Worm (Caenorhabditis elegans) whole organism, dauer: ENCODE results near the gene C24D10.5.

Experiments used
- unc-62 ChIP-seq: sonication (generic microtip); optimal IDR thresholded peaks from 2 replicates; lab custom pipeline; 2017; ENCODE audit warnings: missing biosample characterization, missing genetic modification reagents, missing genetic modification characterization

Gene C24D10.5

DNA sequence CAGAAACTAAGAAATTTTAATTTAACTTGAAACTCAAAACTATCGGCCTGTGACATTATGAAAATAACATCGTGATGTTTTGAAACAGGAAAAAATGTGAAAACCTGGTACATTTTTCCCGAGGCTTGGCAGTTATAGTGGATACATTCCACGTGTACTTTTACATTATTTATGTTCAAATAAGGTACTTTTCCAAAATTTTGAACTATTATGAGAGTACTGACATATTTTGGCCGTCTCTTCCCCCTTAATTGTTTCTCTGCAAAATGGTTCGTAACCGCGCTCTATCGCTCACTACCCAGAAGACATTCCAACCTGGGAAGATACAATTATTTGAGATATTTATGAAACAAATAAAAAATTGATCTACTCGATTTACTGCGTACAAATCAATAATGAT lies at the start of gene C24D10.5:
Gene C24D10.5 (plus strand): TSS at position 301 of the 400 bp plus-strand sequence.
- TF ChIP-seq unc-62 (GFP tag; lab: Kevin White, UChicago): no peak

DNA sequence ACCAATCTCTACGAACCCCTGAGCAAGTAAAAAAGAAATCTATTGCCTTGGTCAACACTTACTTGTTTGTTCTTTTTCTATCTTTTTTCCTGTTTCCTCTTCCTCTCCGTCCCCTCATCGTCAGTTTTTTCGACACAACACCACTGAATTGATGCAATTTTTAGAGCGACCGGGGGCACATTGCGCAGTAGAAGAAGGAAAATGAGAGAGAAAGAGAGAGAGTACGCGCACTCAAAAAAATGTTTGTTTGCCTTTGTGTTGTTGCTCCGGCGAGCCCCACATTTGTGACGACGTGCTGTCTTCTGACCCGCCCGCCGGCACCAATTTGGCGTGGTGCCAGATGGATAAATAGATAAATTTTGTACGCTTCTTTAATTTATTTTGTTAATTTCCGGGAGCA lies 49.7 kb upstream of the C24D10.5 start:
- TF ChIP-seq unc-62 (GFP tag; lab: Kevin White, UChicago): no peak

DNA sequence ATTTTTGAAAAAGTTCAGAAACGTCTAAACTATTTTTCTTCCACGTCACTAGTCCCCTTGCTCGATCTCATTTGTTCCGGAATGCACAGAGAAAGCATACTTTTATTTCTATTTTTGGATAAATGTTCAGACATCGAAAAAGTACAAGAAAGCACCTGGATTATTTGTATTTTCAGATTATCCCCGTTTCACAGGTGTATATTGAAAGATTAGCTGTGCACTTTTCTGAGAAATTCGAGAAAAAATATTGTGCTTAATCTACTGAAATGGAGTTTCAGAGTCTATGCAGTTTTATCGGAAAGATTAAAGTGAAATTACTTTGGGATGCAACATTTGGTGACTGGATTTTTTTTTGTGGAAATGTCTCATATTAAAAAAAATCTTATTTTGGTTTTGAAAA lies 47.9 kb upstream of the C24D10.5 start:
- TF ChIP-seq unc-62 (GFP tag; lab: Kevin White, UChicago): no peak

DNA sequence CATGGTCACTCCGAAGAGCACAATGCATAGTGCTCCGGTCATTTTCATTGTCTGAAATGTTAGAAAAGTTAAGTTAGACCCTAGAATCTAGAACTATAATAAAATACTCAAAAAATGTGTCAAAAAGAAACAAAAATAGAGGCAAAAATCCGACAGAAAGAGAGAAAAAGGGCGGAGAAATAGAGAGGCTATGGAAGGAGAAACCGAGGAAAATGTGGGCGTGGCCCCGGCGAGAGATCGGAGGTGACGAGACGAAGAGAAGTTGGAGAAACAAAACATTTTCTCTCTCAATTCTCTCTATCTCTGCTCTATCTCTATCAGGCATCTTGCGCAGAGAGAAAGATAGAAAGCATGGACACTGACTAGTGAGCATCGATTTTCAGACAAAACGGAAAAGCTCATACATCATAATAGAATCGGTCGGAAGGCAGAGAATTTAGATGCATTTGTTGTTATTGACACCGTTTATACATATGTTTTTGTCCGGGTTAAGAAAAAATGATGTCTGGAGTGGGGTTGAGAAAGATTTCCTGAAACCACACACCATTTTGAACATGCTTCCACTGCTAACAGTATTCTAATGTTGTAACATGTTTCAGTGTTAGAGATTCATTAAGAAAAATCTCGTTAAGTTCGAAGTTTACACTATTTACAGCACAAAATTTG lies 46.5 kb upstream of the C24D10.5 start, which contains the start of gene C02B10.3:
Gene C02B10.3 (minus strand): TSS at position 51 of the 666 bp plus-strand sequence.
- TF ChIP-seq unc-62 (GFP tag; lab: Kevin White, UChicago): no peak

DNA sequence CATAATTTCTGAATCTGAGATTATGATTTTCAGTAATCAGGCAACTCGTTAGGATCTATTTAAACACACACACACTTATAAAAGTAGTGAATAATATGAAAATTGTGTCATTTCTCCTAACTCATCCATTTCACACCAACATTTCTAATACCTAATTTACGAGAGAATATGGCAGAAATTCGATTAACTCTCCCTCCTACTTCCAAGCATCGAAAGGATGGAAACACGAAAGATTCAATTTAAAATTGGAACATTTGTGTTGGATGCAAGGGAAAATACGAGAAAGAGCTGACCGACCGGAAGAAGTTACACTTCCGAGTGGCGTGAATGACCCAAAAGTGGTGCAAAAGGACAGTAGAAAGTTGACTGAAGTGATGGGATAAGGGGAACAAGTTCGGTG lies 40.9 kb upstream of the C24D10.5 start:
- no peak for TF ChIP-seq unc-62 (GFP tag; lab: Kevin White, UChicago)

DNA sequence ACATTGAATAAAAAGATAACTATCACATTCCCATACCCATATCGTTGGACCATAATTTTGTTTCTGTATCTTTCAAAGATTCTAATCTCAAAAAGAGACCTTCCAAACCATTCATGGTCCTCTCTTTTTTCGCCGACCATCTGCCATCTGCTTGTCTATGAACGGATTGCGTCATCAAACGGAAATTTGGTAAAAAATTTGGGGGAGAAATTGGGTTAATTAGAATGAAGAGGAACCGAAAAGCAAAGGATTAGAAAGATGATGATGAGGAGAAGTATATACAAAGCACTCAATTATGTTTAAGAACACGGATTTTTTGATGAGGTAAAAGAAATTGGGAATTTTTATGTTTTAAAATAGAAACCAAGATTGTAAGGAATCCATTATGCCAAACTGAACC lies 40.0 kb upstream of the C24D10.5 start:
- no peak for TF ChIP-seq unc-62 (GFP tag; lab: Kevin White, UChicago)

DNA sequence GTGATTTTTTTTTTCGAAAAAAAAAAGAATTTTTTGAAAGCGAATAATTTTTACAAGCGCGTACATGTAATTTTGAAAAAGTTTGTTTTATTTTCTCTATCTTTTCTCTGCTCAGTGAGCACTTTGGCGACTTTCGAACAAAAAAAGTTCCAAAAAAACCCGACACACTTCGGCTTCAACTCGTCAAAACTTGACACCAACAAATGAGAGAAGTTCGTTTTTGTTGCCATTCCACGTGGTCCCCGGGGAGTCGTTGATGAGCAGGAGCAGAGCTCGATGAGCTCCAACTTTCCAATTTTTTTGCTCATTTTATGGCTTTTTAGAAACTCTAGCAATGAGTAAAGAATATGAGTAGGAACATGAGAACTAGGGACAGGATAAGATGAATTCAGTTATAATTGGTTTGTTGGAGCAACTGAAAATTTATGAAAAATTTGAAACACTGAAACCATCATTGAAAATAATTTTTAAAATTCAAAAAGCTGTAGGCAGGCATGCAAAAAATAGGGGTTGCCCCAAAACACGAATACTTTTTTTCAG lies 39.4 kb upstream of the C24D10.5 start:
- TF ChIP-seq unc-62 (GFP tag; lab: Kevin White, UChicago): no peak

DNA sequence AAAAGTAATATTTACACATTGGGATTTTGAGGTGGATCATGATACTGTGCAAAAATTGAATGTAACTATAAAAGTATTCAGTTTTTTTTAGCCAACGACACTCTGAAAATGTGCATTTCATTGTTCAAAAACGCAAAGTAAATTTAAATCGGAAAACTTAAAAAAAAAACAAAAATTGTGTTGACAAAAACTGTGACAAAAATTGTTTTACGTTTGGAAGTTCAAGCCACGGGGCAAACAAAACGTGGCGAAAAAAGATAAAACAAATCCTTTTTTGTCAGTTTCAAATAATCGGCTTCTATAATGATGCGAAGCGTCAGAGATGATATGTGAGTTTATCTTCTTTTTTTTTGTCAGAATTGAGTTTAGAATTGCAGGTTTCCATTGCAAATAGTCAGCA lies 38.4 kb upstream of the C24D10.5 start, which contains the start of gene AC7.3:
Gene AC7.3 (plus strand): TSS at position 301 of the 400 bp plus-strand sequence.
- no peak for TF ChIP-seq unc-62 (GFP tag; lab: Kevin White, UChicago)

DNA sequence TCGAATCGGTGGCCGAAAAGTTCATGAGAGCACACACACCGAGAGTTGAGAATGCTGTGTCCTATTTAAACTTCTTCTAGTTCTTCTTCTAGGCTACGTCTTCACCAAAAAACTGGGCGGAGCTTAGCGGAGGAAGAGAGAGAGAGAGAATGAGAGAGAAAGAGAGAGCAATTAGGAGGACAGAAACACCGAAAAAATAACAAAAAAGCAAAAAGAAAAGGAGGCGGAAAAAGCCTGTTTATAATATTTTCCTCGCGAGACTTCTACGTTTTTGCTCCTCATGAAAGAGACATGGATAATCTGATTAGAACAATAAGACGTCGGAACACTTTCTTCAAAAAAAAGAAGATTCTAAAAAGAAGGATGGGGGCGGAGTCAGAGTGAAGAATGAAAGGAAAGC lies 27.9 kb upstream of the C24D10.5 start, which contains the start of gene tkr-3:
Gene tkr-3 (minus strand): TSS at position 101 of the 400 bp plus-strand sequence.
- TF ChIP-seq unc-62 (GFP tag; lab: Kevin White, UChicago): no peak

DNA sequence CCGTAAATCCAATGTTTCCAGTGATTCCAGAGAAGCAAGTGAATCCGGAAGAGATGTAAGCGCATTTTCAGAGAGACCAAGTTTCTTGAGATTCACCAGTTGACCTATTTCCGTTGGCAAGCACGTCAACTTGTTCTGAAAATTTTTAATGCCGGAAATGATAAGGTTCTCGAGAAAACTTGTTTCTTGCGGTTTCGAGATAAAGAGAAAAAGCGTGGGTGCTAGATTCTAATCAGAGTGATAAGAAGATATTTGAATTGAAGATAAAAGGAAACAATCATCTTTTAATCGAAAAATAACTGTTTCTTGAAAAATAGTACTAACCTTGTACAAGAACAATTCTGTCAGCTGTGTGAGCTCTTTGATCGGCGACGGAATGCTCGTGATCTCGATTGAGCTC lies 18.1 kb upstream of the C24D10.5 start:
- no peak for TF ChIP-seq unc-62 (GFP tag; lab: Kevin White, UChicago)

DNA sequence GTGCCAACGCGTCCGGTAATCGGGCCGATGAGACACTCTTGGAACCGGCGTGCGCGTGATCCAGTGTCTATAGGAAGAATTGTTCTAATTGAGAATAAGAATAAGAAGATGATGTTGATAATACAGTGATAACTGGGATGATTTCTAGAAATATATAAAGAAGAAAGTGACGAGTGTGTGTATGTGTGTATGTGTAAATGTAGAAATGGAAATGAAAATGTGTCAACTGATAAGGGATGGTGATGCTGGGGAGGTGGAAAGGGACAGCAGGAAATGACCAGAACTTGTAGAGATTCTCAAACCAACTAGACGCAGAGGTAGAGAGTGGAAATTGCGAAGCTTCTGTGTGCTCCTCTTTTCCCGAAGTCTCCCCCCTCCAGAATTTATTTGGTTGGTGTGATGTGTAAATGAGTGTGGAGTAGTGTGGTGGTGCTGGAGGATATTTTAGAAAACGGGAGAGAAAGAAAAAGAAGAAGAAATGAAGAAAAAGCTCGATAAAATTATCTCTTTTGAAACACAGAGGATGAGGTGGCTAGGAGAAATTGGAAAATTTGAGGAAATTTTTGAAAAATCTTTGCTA lies 16.0 kb upstream of the C24D10.5 start:
- TF ChIP-seq unc-62 (GFP tag; lab: Kevin White, UChicago): no peak

DNA sequence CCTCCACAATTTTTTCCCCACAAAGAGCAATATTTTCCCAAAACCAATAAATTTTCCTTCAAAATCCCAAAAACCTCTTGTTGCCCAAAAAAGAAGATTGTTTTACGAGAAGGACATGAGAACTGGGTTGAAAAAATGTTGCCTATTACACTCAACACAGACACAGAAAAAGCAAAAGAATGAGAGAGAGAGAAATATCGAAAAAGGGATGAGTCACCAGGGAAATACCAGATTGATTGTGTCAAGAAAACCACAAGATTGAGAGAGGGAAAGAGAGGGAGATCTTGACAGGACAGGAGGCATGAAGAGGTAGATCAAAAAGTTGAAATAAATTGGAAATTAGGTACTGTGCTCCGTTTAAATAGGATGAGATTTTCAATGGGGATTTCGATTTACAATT lies 15.1 kb upstream of the C24D10.5 start:
- no peak for TF ChIP-seq unc-62 (GFP tag; lab: Kevin White, UChicago)

DNA sequence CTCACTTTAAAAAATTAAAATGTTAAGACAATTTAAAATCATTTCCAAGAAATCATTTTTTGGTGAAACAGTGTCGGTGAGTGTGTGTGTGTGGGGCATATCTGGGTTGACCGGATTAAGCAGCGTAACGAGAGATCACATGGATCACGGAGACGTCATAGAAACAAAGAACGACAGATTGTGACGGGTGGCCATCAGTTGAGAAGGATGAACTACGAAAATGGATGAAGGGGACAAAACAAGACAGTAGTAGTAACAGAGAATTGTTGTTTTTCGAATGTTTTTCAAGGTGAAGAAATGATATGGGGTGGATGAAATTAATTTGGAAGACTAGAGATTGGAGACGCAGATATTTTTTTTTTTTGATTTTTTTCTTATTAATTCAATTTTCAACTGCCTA lies 13.4 kb upstream of the C24D10.5 start:
- TF ChIP-seq unc-62 (GFP tag; lab: Kevin White, UChicago): no peak

DNA sequence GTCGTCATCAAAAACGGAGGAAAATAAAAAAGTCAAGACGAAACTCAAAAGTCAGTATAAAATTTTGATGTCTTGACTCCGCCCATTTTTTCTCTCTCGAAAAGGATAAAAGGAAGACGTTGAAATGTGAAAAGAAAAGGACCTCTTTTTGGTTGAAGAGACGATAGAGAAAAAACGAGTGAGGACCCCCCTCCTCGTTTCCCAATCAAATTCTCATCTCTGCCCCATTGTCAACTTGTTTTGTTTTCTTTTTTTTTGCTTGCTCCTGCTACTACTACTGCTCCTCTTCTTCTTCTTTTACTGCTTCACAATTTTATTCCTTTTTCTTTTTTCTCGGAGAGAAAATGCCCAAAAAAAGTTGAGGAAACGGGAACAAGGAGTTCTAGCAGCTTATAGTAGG lies 12.1 kb upstream of the C24D10.5 start:
- no peak for TF ChIP-seq unc-62 (GFP tag; lab: Kevin White, UChicago)

DNA sequence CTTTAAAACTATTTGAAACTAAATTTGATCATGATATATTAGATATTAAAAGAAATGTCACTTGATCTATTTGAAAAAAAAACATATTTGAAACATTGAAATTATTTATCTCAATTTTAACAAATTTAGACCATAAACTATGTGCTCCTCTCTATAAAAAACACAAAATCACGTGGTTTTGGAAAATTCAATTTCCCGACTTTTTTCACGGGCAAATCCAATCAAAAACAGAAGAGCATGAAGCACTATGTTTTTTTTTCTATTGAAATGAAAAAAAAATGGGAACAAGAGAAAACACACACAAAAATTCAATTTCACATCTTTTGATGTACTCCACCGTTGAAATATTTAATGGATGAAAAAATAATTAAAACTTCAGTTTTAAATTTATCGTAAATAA lies 10.7 kb upstream of the C24D10.5 start:
- no peak for TF ChIP-seq unc-62 (GFP tag; lab: Kevin White, UChicago)

DNA sequence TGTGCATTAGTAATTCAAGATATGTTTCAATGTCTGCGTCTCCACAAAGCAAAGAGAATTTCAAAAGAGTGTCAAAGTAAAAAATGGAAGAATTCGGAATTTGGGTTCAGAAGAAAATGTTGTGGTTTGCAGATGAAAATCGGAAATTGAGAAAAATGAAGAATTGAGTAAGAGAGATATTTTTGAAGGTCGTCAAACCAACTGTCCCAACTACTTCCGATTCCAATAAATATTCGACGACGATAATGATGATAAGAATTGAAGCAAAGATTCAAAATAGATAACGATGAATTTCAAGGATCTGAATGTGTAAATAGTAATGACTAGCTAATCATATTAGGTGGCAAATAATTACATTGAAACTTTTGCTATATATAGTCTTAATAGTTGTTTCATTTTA lies 9.9 kb upstream of the C24D10.5 start:
- no peak for TF ChIP-seq unc-62 (GFP tag; lab: Kevin White, UChicago)

DNA sequence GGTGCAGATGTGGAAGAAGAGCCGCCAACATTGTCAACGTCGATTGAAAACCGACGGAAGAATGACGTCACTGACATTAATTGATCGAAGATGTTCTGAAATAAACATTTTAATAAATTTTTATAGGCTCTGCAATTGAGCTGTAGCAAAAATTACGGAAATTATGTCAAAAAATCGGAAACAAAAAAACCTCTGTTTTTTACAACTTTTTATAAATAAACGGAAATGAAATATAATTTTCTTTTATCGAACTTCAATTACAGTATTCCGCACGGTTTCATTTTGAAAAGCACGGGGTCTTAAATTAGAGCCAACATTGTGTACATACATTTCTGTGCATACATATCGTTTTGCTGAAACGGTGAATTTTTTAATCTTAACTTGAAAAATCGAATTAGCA lies 2.5 kb downstream of the C24D10.5 start, which contains the start of gene soc-2:
Gene soc-2 (minus strand): TSS at position 101 of the 400 bp plus-strand sequence.
- TF ChIP-seq unc-62 (GFP tag; lab: Kevin White, UChicago): no peak
